Worm (Caenorhabditis elegans): Measurements from ENCODE around the gene F31E3.12.

The F31E3.12 gene

DNA sequence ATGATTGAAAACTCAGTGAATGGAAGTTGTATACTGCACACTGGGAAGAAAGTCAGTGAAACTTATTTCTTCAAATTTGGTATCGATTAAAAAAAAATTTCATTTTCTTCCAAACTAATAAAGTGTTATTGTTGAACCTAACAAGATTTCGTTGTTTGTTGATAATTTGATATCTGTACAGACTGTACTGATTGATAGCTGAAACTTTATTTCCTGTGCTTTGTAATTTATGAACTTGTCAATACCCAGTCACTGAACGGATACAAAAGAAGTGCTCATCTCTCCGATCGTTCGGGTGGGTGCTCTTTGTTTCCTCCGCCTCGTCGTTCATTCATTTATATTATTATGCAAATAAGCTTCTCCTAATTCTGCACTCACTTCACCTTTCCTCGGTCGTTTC, at the start of gene F31E3.12:
TSS of gene F31E3.12 (plus strand) at position 301 of the 400 bp plus-strand sequence.
- no peak for TF ChIP-seq lin-14 (GFP tag; optimal IDR thresholded peaks at IDR 0.05)
- no peak for TF ChIP-seq fkh-10 (GFP tag; optimal IDR thresholded peaks at IDR 0.05)
- TF ChIP-seq skn-1 (tag; optimal IDR thresholded peaks at IDR 0.05) = no peak
- TF ChIP-seq isw-1 (GFP tag; IDR thresholded peaks at IDR 0.05) = no peak
- TF ChIP-seq ama-1 (optimal IDR thresholded peaks at IDR 0.05) = no peak
- no peak for TF ChIP-seq sup-37 (GFP tag; optimal IDR thresholded peaks at IDR 0.05)
- TF ChIP-seq nhr-84 (tag; optimal IDR thresholded peaks at IDR 0.05) = no peak
- TF ChIP-seq egl-13 (tag; optimal IDR thresholded peaks at IDR 0.05) = no peak
- no peak for TF ChIP-seq ztf-4 (tag; optimal IDR thresholded peaks at IDR 0.05)
- TF ChIP-seq unc-130 (tag; optimal IDR thresholded peaks at IDR 0.05) = no peak
- TF ChIP-seq nhr-85 (tag) = no peak
- no peak for TF ChIP-seq zag-1 (tag; optimal IDR thresholded peaks at IDR 0.05)
- TF ChIP-seq ceh-90 (tag; optimal IDR thresholded peaks at IDR 0.05) = no peak
- no peak for TF ChIP-seq unc-62 (GFP tag; optimal IDR thresholded peaks at IDR 0.05)
- no peak for TF ChIP-seq ceh-63 (GFP tag; optimal IDR thresholded peaks at IDR 0.05)

DNA sequence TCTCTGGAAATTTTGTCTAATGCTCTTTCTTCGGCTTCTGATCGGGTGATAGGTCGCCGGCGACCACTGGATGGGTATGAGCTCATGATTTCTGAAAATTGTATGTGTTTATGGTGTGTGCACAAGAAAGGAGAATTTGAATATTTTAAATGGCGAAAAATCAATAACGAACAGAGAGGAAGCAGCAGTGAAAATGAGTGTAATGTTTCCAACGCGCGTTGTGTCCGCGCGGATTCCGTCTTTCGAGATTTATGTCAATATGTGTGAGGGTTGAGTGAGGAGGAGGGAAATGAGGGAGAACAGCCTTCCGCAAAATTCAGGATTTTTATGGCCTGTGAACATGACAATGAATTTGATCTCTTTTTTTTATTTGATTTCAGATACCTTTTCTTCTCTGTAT, 40.5 kb upstream of the F31E3.12 start, which contains the start of gene flap-1:
TSS of gene flap-1 (minus strand) at position 101 of the 400 bp plus-strand sequence.
- TF ChIP-seq snu-23 (GFP tag; optimal IDR thresholded peaks at IDR 0.05) (no peak), ztf-11 (tag; optimal IDR thresholded peaks at IDR 0.05) (no peak), lin-14 (GFP tag; optimal IDR thresholded peaks at IDR 0.05) (no peak), hpl-2 (GFP tag; optimal IDR thresholded peaks at IDR 0.05) (no peak), nhr-19 (GFP tag; conservative IDR thresholded peaks at IDR 0.05) (no peak), mef-2 (tag; optimal IDR thresholded peaks at IDR 0.05) (no peak), C16A3.4 (tag; optimal IDR thresholded peaks at IDR 0.05) (no peak), sup-37 (GFP tag; optimal IDR thresholded peaks at IDR 0.05) (no peak), lin-39 (tag; optimal IDR thresholded peaks at IDR 0.05) (no peak), vab-15 (tag; optimal IDR thresholded peaks at IDR 0.05) (no peak), alr-1 (tag; optimal IDR thresholded peaks at IDR 0.05; ENCODE audit: borderline replicate concordance) (no peak), ztf-4 (tag; optimal IDR thresholded peaks at IDR 0.05) (no peak), unc-98 (GFP tag; IDR thresholded peaks at IDR 0.05) (no peak), ama-1 (optimal IDR thresholded peaks at IDR 0.05) (no peak), hlh-4 (tag; optimal IDR thresholded peaks at IDR 0.05) (no peak), jun-1 (tag; optimal IDR thresholded peaks at IDR 0.05) (no peak)

DNA sequence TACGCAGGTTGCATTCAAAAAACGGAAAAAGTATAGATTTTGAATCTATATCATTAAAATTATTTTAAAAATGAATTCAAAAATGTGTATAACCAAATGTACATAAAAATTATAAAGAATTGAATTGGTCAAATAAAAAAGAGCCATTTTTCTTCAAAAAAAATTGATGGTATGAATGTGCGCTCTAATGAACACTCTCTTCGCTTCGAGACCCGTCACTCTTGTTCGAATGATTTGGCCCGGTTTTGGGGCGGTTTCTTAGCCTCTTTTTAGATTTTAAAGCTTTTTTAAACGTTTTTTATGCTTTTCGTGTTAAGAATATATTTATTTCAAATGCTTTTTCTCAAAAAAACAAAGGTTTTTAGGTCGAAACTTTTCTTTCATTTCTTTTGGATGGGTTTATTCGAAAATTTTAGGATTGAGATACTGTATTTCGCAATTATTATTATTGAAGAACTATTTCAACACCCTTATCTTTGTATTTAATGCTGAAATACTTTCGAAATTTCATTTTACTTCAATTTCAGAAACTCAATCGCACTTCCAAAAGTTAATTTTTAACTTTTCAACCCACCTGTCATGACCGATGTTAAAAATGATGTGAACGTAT, 39.5 kb upstream of the F31E3.12 start, which contains the start of gene inf-1:
TSS of gene inf-1 (plus strand) at position 577 of the 610 bp plus-strand sequence.
- TF ChIP-seq sup-37 (GFP tag; optimal IDR thresholded peaks at IDR 0.05) (no peak), mep-1 (tag; optimal IDR thresholded peaks at IDR 0.05) (peak; percentile 66), nhr-76 (tag; optimal IDR thresholded peaks at IDR 0.05) (no peak), ztf-11 (tag; optimal IDR thresholded peaks at IDR 0.05) (no peak), unc-62 (GFP tag; optimal IDR thresholded peaks at IDR 0.05) (no peak), pqm-1 (tag; optimal IDR thresholded peaks at IDR 0.05) (no peak), efl-1 (optimal IDR thresholded peaks at IDR 0.05) (peak; percentile 63), efl-1 (GFP tag; optimal IDR thresholded peaks at IDR 0.05 in 1 of 2) (peak; percentile 70 to 91), nhr-19 (GFP tag; conservative IDR thresholded peaks at IDR 0.05) (no peak), ztf-4 (tag; optimal IDR thresholded peaks at IDR 0.05) (no peak), ceh-63 (GFP tag; optimal IDR thresholded peaks at IDR 0.05) (no peak), mef-2 (tag; optimal IDR thresholded peaks at IDR 0.05) (no peak), grh-1 (GFP tag; IDR thresholded peaks at IDR 0.05) (no peak), fos-1 (tag; optimal IDR thresholded peaks at IDR 0.05) (no peak), aly-2 (tag; optimal IDR thresholded peaks at IDR 0.05) (no peak), blmp-1 (tag; optimal IDR thresholded peaks at IDR 0.05) (no peak), hlh-17 (GFP tag; optimal IDR thresholded peaks at IDR 0.05; ENCODE audit: borderline replicate concordance) (no peak), nhr-71 (tag; optimal IDR thresholded peaks at IDR 0.05) (peak; percentile 41), xbp-1 (tag; optimal IDR thresholded peaks at IDR 0.05) (peak; percentile 44), sox-4 (tag; optimal IDR thresholded peaks at IDR 0.05) (no peak), dpl-1 (GFP tag; optimal IDR thresholded peaks at IDR 0.05) (peak; percentile 41 to 77 (median 61)), elt-3 (tag; optimal IDR thresholded peaks at IDR 0.05) (peak in 2 of 6 experiments; percentile 19 to 46), nhr-237 (tag; optimal IDR thresholded peaks at IDR 0.05) (no peak), lin-14 (GFP tag; optimal IDR thresholded peaks at IDR 0.05) (peak; percentile 54), aha-1 (tag; optimal IDR thresholded peaks at IDR 0.05) (no peak), fkh-10 (GFP tag; optimal IDR thresholded peaks at IDR 0.05) (no peak), isw-1 (GFP tag; IDR thresholded peaks at IDR 0.05) (no peak), snpc-4 (tag; optimal IDR thresholded peaks at IDR 0.05) (no peak), nhr-28 (tag; optimal IDR thresholded peaks at IDR 0.05) (no peak), vab-15 (tag; optimal IDR thresholded peaks at IDR 0.05) (no peak), lir-3 (tag; optimal IDR thresholded peaks at IDR 0.05; ENCODE audit: poor library complexity) (no peak), lin-39 (tag; optimal IDR thresholded peaks at IDR 0.05) (no peak), C16A3.4 (tag; optimal IDR thresholded peaks at IDR 0.05) (peak; percentile 55), tlp-1 (tag; optimal IDR thresholded peaks at IDR 0.05) (no peak)

Measured in whole organism, L1 larva.